Worm (Caenorhabditis elegans) whole organism, L3 larva: Measurements from ENCODE around the gene C33A12.3.

Source experiments
- ama-1 ChIP-seq: fragments of 150-350 bp; optimal IDR thresholded peaks from 2 replicates; lab custom pipeline; 2018
- elt-3 ChIP-seq, 3 experiments: fragments of 150-350 bp in 1 of 3; sonication (generic microtip) in 2 of 3; optimal IDR thresholded peaks; 2 replicates in 2 of 3; 4 replicates in 1 of 3; lab custom pipeline; 2014 to 2017; ENCODE audit warnings: missing biosample characterization in 3 of 3, missing genetic modification characterization in 3 of 3
- jun-1 ChIP-seq: fragments of 150-350 bp; optimal IDR thresholded peaks from 2 replicates; lab custom pipeline; 2014; ENCODE audit warnings: missing biosample characterization, missing genetic modification reagents, missing genetic modification characterization

DNA sequence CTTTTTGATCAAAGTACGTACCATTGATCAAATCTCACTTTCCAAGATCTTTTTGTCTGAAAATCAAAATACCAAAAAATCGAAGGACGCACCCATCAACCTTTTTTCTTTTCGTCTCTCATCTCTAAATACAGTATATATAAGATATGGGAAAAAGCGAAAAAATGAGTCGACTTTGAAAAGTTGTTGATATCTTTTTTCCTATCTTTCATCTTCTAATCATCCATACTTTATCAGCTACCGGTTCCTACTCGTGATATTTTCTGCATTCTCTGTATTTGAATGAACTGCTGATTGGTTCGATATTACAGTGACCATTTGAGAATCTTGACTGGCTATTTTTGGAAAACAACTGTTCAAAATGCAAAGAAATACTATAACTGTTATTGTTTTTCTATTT is 4.0 kb upstream of the C33A12.3 start, which contains the start of gene C33A12.19:
- TF ChIP-seq jun-1 (tag; lab: Kevin White, UChicago) (no peak), ama-1 (no peak), elt-3 (tag; optimal IDR thresholded peaks at IDR 0.05; lab: Kevin White, UChicago) (no peak)
